Fruit fly (Drosophila melanogaster) whole organism, pupa: ENCODE results near the gene Oat.

Experiments used
- CG10348 ChIP-seq: fragments of 200-800 bp; sonication (Bioruptor generic); IDR thresholded peaks from 2 replicates; pipeline ENCODE4 v1.3.6; 2022; ENCODE audit warnings: missing biosample characterization, missing genetic modification characterization
- CG12605 ChIP-seq: fragments of 200-800 bp; sonication (Bioruptor generic); IDR thresholded peaks from 2 replicates; pipeline ENCODE4 v1.3.6; 2022; ENCODE audit warnings: missing biosample characterization, missing genetic modification characterization
- CG13204 ChIP-seq: fragments of 200-800 bp; sonication (Bioruptor generic); optimal IDR thresholded peaks from 2 replicates; lab custom pipeline; 2018; ENCODE audit warnings: missing biosample characterization, mild to moderate bottlenecking, missing genetic modification characterization, moderate library complexity
- CG15710 ChIP-seq: fragments of 200-800 bp; sonication (Bioruptor generic); optimal IDR thresholded peaks from 2 replicates; lab custom pipeline; 2018; ENCODE audit warnings: missing biosample characterization, mild to moderate bottlenecking, missing genetic modification characterization, moderate library complexity
- CG17806 ChIP-seq: fragments of 200-800 bp; sonication (Bioruptor generic); optimal IDR thresholded peaks from 2 replicates; lab custom pipeline; 2018; ENCODE audit warnings: missing biosample characterization, mild to moderate bottlenecking, missing genetic modification characterization, moderate library complexity
- CG8159 ChIP-seq: fragments of 200-800 bp; sonication (Bioruptor generic); optimal IDR thresholded peaks from 3 replicates; lab custom pipeline; 2018; ENCODE audit warnings: missing biosample characterization, mild to moderate bottlenecking, missing genetic modification characterization, moderate library complexity
- CG8301 ChIP-seq: fragments of 200-800 bp; sonication (Bioruptor generic); optimal IDR thresholded peaks from 2 replicates; lab custom pipeline; 2018; ENCODE audit warnings: missing biosample characterization, mild to moderate bottlenecking, missing genetic modification characterization
- CG9948 ChIP-seq: fragments of 200-800 bp; sonication (Bioruptor generic); optimal IDR thresholded peaks from 2 replicates; lab custom pipeline; 2018; ENCODE audit warnings: missing biosample characterization, mild to moderate bottlenecking, missing genetic modification characterization, moderate library complexity
- D1 ChIP-seq: fragments of 200-800 bp; sonication (Bioruptor generic); optimal IDR thresholded peaks from 2 replicates; lab custom pipeline; 2018; ENCODE audit warnings: missing biosample characterization, mild to moderate bottlenecking, missing genetic modification characterization, moderate library complexity
- EcR ChIP-seq: fragments of 200-800 bp; sonication (Bioruptor generic); optimal IDR thresholded peaks from 3 replicates; lab custom pipeline; 2019; ENCODE audit warnings: missing biosample characterization, missing genetic modification characterization, mild to moderate bottlenecking, moderate library complexity, missing genetic modification reagents
- Ets98B ChIP-seq: fragments of 200-800 bp; sonication (Bioruptor generic); IDR thresholded peaks from 2 replicates; pipeline ENCODE4 v1.3.6; 2022; ENCODE audit warnings: missing biosample characterization, missing genetic modification characterization
- Pif1B ChIP-seq: fragments of 200-800 bp; sonication (Bioruptor generic); optimal IDR thresholded peaks from 3 replicates; lab custom pipeline; 2016; ENCODE audit warnings: missing biosample characterization, missing genetic modification characterization
- Snoo ChIP-seq: fragments of 200-800 bp; sonication (Bioruptor generic); optimal IDR thresholded peaks from 3 replicates; lab custom pipeline; 2017; ENCODE audit warnings: missing biosample characterization, mild to moderate bottlenecking, missing genetic modification characterization, inconsistent platforms
- fd96Ca ChIP-seq: fragments of 200-800 bp; sonication (Bioruptor generic); IDR thresholded peaks from 3 replicates; pipeline ENCODE4 v1.3.6; 2022; ENCODE audit warnings: missing biosample characterization, missing genetic modification characterization

- TF ChIP-seq CG8159 (tag; lab: Kevin White, UChicago) (no peak), CG17806 (tag; lab: Kevin White, UChicago) (no peak), CG10348 (GFP tag; lab: Robert Waterston, UW) (no peak), CG9948 (tag; lab: Kevin White, UChicago) (no peak), CG8301 (tag; lab: Kevin White, UChicago) (no peak), CG15710 (tag; lab: Kevin White, UChicago) (no peak), fd96Ca (GFP tag; lab: Robert Waterston, UW) (no peak), Snoo (no peak), Ets98B (GFP tag; lab: Robert Waterston, UW) (no peak), CG12605 (no peak), EcR (GFP tag; lab: Kevin White, UChicago) (no peak), D1 (tag; lab: Kevin White, UChicago) (no peak), CG13204 (GFP tag; lab: Kevin White, UChicago) (no peak), Pif1B (GFP tag; lab: Kevin White, UChicago) (no peak)
Measured at dm6 chr3L:19646292-19646691, 3.4 kb downstream of the Oat start.
